Fruit fly (Drosophila melanogaster): ENCODE measurements around the gene CG31445.

DNA sequence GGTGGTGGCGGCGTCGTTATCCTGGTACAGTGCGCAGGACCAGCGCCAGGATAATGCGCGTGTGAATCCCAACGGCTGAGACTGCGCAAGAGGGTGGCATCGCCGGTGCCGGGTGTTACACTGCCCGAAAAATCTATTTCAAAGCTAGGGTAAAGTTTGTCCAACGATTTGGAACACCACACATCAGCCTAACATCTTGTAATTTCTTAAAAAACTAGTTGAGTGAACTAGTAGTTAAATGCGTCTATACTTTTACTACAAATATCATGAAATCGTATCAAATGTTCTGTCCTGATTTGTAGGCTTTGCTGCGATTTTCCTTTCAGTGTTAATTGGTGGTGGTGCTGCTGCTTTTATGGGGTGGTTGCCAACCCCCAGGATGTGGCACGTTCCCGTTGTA lies 20.4 kb upstream of the CG31445 start:
- no peak for TF ChIP-seq CTCF (optimal IDR thresholded peaks at IDR 0.05)
- TF ChIP-seq CG8478 (optimal IDR thresholded peaks at IDR 0.05), result no peak

Measured in S2 (cell line).